Worm (Caenorhabditis elegans) whole organism, L3 larva: ENCODE results near the gene prcc-1.

Experiments
- R02D3.7 ChIP-seq: fragments of 150-350 bp; optimal IDR thresholded peaks from 2 replicates; lab custom pipeline; 2014; ENCODE audit warnings: missing biosample characterization, missing genetic modification characterization
- aly-2 ChIP-seq: fragments of 150-350 bp; optimal IDR thresholded peaks from 2 replicates; lab custom pipeline; 2014; ENCODE audit warnings: missing biosample characterization, missing genetic modification characterization
- ama-1 ChIP-seq: fragments of 150-350 bp; optimal IDR thresholded peaks from 2 replicates; lab custom pipeline; 2018
- ceh-16 ChIP-seq: sonication (generic microtip); optimal IDR thresholded peaks from 2 replicates; lab custom pipeline; 2017; ENCODE audit warnings: missing biosample characterization, missing genetic modification characterization
- ceh-82 ChIP-seq: fragments of 150-350 bp; optimal IDR thresholded peaks from 2 replicates; lab custom pipeline; 2014; ENCODE audit warnings: missing biosample characterization, missing genetic modification characterization
- ceh-9 ChIP-seq: sonication (generic microtip); optimal IDR thresholded peaks from 2 replicates; lab custom pipeline; 2018; ENCODE audit warnings: missing biosample characterization, missing genetic modification characterization
- daf-12 ChIP-seq: fragments of 150-350 bp; optimal IDR thresholded peaks from 2 replicates; lab custom pipeline; 2014; ENCODE audit warnings: missing biosample characterization, missing genetic modification reagents, missing genetic modification characterization
- egl-27 ChIP-seq: sonication (generic microtip); optimal IDR thresholded peaks from 4 replicates; lab custom pipeline; 2017; ENCODE audit warnings: missing biosample characterization, missing genetic modification reagents, missing genetic modification characterization
- egl-5 ChIP-seq: fragments of 150-350 bp; optimal IDR thresholded peaks from 2 replicates; lab custom pipeline; 2017; ENCODE audit warnings: missing biosample characterization, missing genetic modification reagents, missing genetic modification characterization, inconsistent platforms
- elt-2 ChIP-seq: sonication (generic microtip); optimal IDR thresholded peaks from 2 replicates; lab custom pipeline; 2016; ENCODE audit warnings: missing genetic modification reagents, mild to moderate bottlenecking, missing genetic modification characterization, missing compliant biosample characterization
- elt-3 ChIP-seq, 3 experiments: fragments of 150-350 bp in 1 of 3; sonication (generic microtip) in 2 of 3; optimal IDR thresholded peaks; 2 replicates in 2 of 3; 4 replicates in 1 of 3; lab custom pipeline; 2014 to 2017; ENCODE audit warnings: missing biosample characterization in 3 of 3, missing genetic modification characterization in 3 of 3
- eor-1 ChIP-seq, 2 experiments: fragments of 150-350 bp; optimal IDR thresholded peaks; 2 replicates each; lab custom pipeline; 2014 to 2018; ENCODE audit warnings: missing biosample characterization in 2 of 2, missing genetic modification characterization in 2 of 2
- fkh-10 ChIP-seq: sonication (generic microtip); optimal IDR thresholded peaks from 2 replicates; lab custom pipeline; 2017; ENCODE audit warnings: missing biosample characterization, missing genetic modification reagents, missing genetic modification characterization
- fkh-2 ChIP-seq: fragments of 150-350 bp; optimal IDR thresholded peaks from 2 replicates; lab custom pipeline; 2014; ENCODE audit warnings: missing biosample characterization, missing genetic modification reagents, missing genetic modification characterization
- fos-1 ChIP-seq: fragments of 150-350 bp; optimal IDR thresholded peaks from 2 replicates; lab custom pipeline; 2014; ENCODE audit warnings: missing biosample characterization, missing genetic modification characterization
- hmg-11 ChIP-seq: sonication (generic microtip); optimal IDR thresholded peaks from 2 replicates; lab custom pipeline; 2016; ENCODE audit warnings: missing genetic modification characterization, missing compliant biosample characterization
- jun-1 ChIP-seq: fragments of 150-350 bp; optimal IDR thresholded peaks from 2 replicates; lab custom pipeline; 2014; ENCODE audit warnings: missing biosample characterization, missing genetic modification reagents, missing genetic modification characterization
- lin-39 ChIP-seq: fragments of 150-350 bp; optimal IDR thresholded peaks from 2 replicates; lab custom pipeline; 2018; ENCODE audit warnings: missing biosample characterization, missing genetic modification reagents, missing genetic modification characterization
- lsy-12 ChIP-seq: sonication (generic microtip); optimal IDR thresholded peaks from 2 replicates; lab custom pipeline; 2016; ENCODE audit warnings: mild to moderate bottlenecking, missing genetic modification characterization, missing compliant biosample characterization
- mdl-1 ChIP-seq: fragments of 150-350 bp; optimal IDR thresholded peaks from 2 replicates; lab custom pipeline; 2014; ENCODE audit warnings: missing biosample characterization, missing genetic modification characterization
- mml-1 ChIP-seq: fragments of 150-350 bp; sonication (generic microtip); optimal IDR thresholded peaks from 3 replicates; lab custom pipeline; 2014; ENCODE audit warnings: missing biosample characterization, missing genetic modification characterization
- nfya-1 ChIP-seq: sonication (generic microtip); optimal IDR thresholded peaks from 2 replicates; lab custom pipeline; 2017; ENCODE audit warnings: missing genetic modification characterization, mild to moderate bottlenecking, missing compliant biosample characterization, antibody characterized with exemption, moderate library complexity; ENCODE audit not compliant: insufficient read depth
- nhr-11 ChIP-seq: fragments of 150-350 bp; optimal IDR thresholded peaks from 2 replicates; lab custom pipeline; 2014; ENCODE audit warnings: missing biosample characterization, missing genetic modification characterization
- nhr-12 ChIP-seq: fragments of 150-350 bp; optimal IDR thresholded peaks from 2 replicates; lab custom pipeline; 2014; ENCODE audit warnings: missing biosample characterization, missing genetic modification characterization
- nhr-23 ChIP-seq: fragments of 150-350 bp; optimal IDR thresholded peaks from 2 replicates; lab custom pipeline; 2014; ENCODE audit warnings: missing biosample characterization, missing genetic modification reagents, missing genetic modification characterization
- nhr-237 ChIP-seq: fragments of 150-350 bp; optimal IDR thresholded peaks from 2 replicates; lab custom pipeline; 2014; ENCODE audit warnings: missing biosample characterization, missing genetic modification characterization
- nhr-28 ChIP-seq: fragments of 150-350 bp; optimal IDR thresholded peaks from 2 replicates; lab custom pipeline; 2014; ENCODE audit warnings: missing biosample characterization, missing genetic modification characterization
- nhr-43 ChIP-seq: sonication (generic microtip); optimal IDR thresholded peaks from 2 replicates; lab custom pipeline; 2016; ENCODE audit warnings: mild to moderate bottlenecking, missing genetic modification characterization, missing compliant biosample characterization; ENCODE audit not compliant: poor library complexity, severe bottlenecking
- nhr-67 ChIP-seq: fragments of 150-350 bp; optimal IDR thresholded peaks from 2 replicates; lab custom pipeline; 2014; ENCODE audit warnings: missing biosample characterization, missing genetic modification characterization
- nhr-76 ChIP-seq: fragments of 150-350 bp; sonication (generic microtip); optimal IDR thresholded peaks from 5 replicates; lab custom pipeline; 2014; ENCODE audit warnings: missing biosample characterization, missing genetic modification characterization
- nhr-77 ChIP-seq: fragments of 150-350 bp; optimal IDR thresholded peaks from 2 replicates; lab custom pipeline; 2014; ENCODE audit warnings: missing biosample characterization, missing genetic modification characterization
- pha-4 ChIP-seq: fragments of 150-350 bp; optimal IDR thresholded peaks from 2 replicates; lab custom pipeline; 2014; ENCODE audit warnings: missing biosample characterization, missing genetic modification reagents, missing genetic modification characterization
- pqm-1 ChIP-seq: fragments of 150-350 bp; optimal IDR thresholded peaks from 2 replicates; lab custom pipeline; 2017; ENCODE audit warnings: missing biosample characterization, missing genetic modification characterization, inconsistent platforms
- sea-2 ChIP-seq: fragments of 150-350 bp; sonication (generic microtip); optimal IDR thresholded peaks from 4 replicates; lab custom pipeline; 2014; ENCODE audit warnings: missing biosample characterization, missing genetic modification reagents, missing genetic modification characterization
- skn-1 ChIP-seq: fragments of 150-350 bp; optimal IDR thresholded peaks from 2 replicates; lab custom pipeline; 2014; ENCODE audit warnings: missing biosample characterization, missing genetic modification characterization
- snpc-4 ChIP-seq: fragments of 150-350 bp; optimal IDR thresholded peaks from 2 replicates; lab custom pipeline; 2014; ENCODE audit warnings: missing biosample characterization, missing genetic modification characterization
- tbx-2 ChIP-seq: sonication (generic microtip); optimal IDR thresholded peaks from 2 replicates; lab custom pipeline; 2016; ENCODE audit warnings: mild to moderate bottlenecking, missing genetic modification characterization, missing compliant biosample characterization
- unc-39 ChIP-seq: sonication (generic microtip); optimal IDR thresholded peaks from 4 replicates; lab custom pipeline; 2017; ENCODE audit warnings: missing biosample characterization, missing genetic modification characterization
- unc-62 ChIP-seq: fragments of 150-350 bp; sonication (generic microtip); optimal IDR thresholded peaks from 4 replicates; lab custom pipeline; 2014; ENCODE audit warnings: missing biosample characterization, missing genetic modification reagents, missing genetic modification characterization
- zag-1 ChIP-seq: fragments of 150-350 bp; optimal IDR thresholded peaks from 2 replicates; lab custom pipeline; 2014; ENCODE audit warnings: missing biosample characterization, missing genetic modification characterization
- ztf-11 ChIP-seq: fragments of 150-350 bp; optimal IDR thresholded peaks from 2 replicates; lab custom pipeline; 2014; ENCODE audit warnings: missing biosample characterization, missing genetic modification characterization
- ztf-4 ChIP-seq: fragments of 150-350 bp; optimal IDR thresholded peaks from 2 replicates; lab custom pipeline; 2014; ENCODE audit warnings: missing biosample characterization, missing genetic modification characterization

Gene prcc-1

ce11 chrIV:13059284-13059683 is 34.3 kb downstream of the prcc-1 start, which contains the start of gene scl-3:
Gene scl-3 (plus strand): TSS chrIV:13059584.
- TF ChIP-seq ceh-16 (tag; lab: Kevin White, UChicago) (no peak), ceh-82 (tag; lab: Kevin White, UChicago) (no peak), unc-39 (no peak), daf-12 (tag; lab: Kevin White, UChicago) (no peak), nhr-11 (tag; lab: Kevin White, UChicago) (no peak), unc-62 (no peak), skn-1 (tag; lab: Kevin White, UChicago) (no peak), nfya-1 (tag; lab: Kevin White, UChicago) (no peak), egl-27 (tag; lab: Kevin White, UChicago) (no peak), mml-1 (no peak), fkh-2 (tag; lab: Kevin White, UChicago) (no peak), ztf-11 (no peak), jun-1 (no peak), pha-4 (tag; lab: Kevin White, UChicago) (no peak), elt-3 (tag; optimal IDR thresholded peaks at IDR 0.05; lab: Kevin White, UChicago) (no peak), nhr-23 (tag; lab: Kevin White, UChicago) (no peak), eor-1 (tag; optimal IDR thresholded peaks at IDR 0.05; lab: Kevin White, UChicago) (no peak), tbx-2 (tag; lab: Kevin White, UChicago) (no peak), lsy-12 (tag; lab: Kevin White, UChicago) (no peak), nhr-28 (no peak)

- TF ChIP-seq ztf-11 (no peak), ceh-9 (tag; lab: Kevin White, UChicago) (no peak), nhr-43 (tag; lab: Kevin White, UChicago) (no peak), pqm-1 (tag; lab: Kevin White, UChicago) (peak; percentile 99), skn-1 (tag; lab: Kevin White, UChicago) (peak; percentile 19), lin-39 (tag; lab: Kevin White, UChicago) (no peak), egl-5 (tag; lab: Kevin White, UChicago) (no peak), nfya-1 (tag; lab: Kevin White, UChicago) (no peak), zag-1 (tag; lab: Kevin White, UChicago) (no peak), aly-2 (tag; lab: Kevin White, UChicago) (no peak), unc-62 (no peak), nhr-12 (no peak), fos-1 (tag; lab: Kevin White, UChicago) (no peak), eor-1 (tag; optimal IDR thresholded peaks at IDR 0.05; lab: Kevin White, UChicago) (no peak), ztf-4 (no peak), fkh-2 (tag; lab: Kevin White, UChicago) (no peak), elt-3 (tag; optimal IDR thresholded peaks at IDR 0.05; lab: Kevin White, UChicago) (no peak), fkh-10 (GFP tag; lab: Kevin White, UChicago) (no peak), hmg-11 (tag; lab: Kevin White, UChicago) (no peak), pha-4 (tag; lab: Kevin White, UChicago) (peak; percentile 73), elt-2 (tag; lab: Kevin White, UChicago) (peak; percentile 99), nhr-67 (tag; lab: Kevin White, UChicago) (no peak), ceh-82 (tag; lab: Kevin White, UChicago) (no peak), ceh-16 (tag; lab: Kevin White, UChicago) (no peak), jun-1 (peak; percentile 96), nhr-76 (tag; lab: Kevin White, UChicago) (no peak), sea-2 (GFP tag; lab: Kevin White, UChicago) (no peak), nhr-23 (tag; lab: Kevin White, UChicago) (no peak), R02D3.7 (no peak), nhr-28 (no peak), mdl-1 (tag; lab: Kevin White, UChicago) (no peak), nhr-11 (tag; lab: Kevin White, UChicago) (no peak), egl-27 (tag; lab: Kevin White, UChicago) (no peak), nhr-237 (no peak), daf-12 (tag; lab: Kevin White, UChicago) (no peak)
These were observed 36.2 kb downstream of the prcc-1 start, which contains the start of gene scl-2 for ce11 chrIV:13057418-13057817. Gene scl-2 (plus strand): TSS chrIV:13057710.

DNA sequence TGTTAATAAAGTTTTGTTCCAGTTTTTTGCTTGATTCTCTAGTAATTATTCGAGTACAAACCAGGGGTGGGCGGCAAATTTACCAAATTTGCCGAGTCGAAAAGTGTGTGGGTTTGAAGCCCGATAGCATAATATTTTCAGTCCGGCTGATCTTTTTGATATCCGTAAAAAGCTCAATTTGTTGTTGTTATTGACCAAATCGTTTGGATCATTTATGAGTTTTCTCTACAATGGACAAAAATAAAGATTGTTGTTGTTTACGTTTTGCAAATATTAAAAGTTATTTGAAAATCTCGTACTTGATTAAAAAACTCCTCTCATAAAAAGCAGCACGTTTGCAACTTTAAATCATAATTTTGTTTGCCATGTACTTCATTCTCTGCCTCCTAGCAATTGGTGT is 37.6 kb downstream of the prcc-1 start, which contains the start of gene scl-1:
Gene scl-1, plus strand, starts transcription at position 301 of the 400 bp plus-strand sequence.
- TF ChIP-seq nhr-76 (tag; lab: Kevin White, UChicago): no peak
- no peak for TF ChIP-seq nhr-77
- no peak for TF ChIP-seq unc-39
- TF ChIP-seq ama-1 (lab: Kevin White, UChicago): no peak
- no peak for TF ChIP-seq nhr-28
- TF ChIP-seq mdl-1 (tag; lab: Kevin White, UChicago): no peak
- TF ChIP-seq zag-1 (tag; lab: Kevin White, UChicago): no peak
- TF ChIP-seq snpc-4 (tag; lab: Kevin White, UChicago): no peak
- TF ChIP-seq ztf-4: no peak
- no peak for TF ChIP-seq pqm-1 (tag; lab: Kevin White, UChicago)
- TF ChIP-seq nhr-237: no peak
